Fruit fly (Drosophila melanogaster) S2 (cell line): ENCODE results near the gene CG18766.

Experiments used
- CG8478 ChIP-seq: fragments of >200 bp; optimal IDR thresholded peaks from 2 replicates; lab custom pipeline; 2018
- CTCF ChIP-seq, 2 experiments: fragments of >200 bp; optimal IDR thresholded peaks; 2 replicates each; lab custom pipeline; 2018

CG18766 gene

DNA sequence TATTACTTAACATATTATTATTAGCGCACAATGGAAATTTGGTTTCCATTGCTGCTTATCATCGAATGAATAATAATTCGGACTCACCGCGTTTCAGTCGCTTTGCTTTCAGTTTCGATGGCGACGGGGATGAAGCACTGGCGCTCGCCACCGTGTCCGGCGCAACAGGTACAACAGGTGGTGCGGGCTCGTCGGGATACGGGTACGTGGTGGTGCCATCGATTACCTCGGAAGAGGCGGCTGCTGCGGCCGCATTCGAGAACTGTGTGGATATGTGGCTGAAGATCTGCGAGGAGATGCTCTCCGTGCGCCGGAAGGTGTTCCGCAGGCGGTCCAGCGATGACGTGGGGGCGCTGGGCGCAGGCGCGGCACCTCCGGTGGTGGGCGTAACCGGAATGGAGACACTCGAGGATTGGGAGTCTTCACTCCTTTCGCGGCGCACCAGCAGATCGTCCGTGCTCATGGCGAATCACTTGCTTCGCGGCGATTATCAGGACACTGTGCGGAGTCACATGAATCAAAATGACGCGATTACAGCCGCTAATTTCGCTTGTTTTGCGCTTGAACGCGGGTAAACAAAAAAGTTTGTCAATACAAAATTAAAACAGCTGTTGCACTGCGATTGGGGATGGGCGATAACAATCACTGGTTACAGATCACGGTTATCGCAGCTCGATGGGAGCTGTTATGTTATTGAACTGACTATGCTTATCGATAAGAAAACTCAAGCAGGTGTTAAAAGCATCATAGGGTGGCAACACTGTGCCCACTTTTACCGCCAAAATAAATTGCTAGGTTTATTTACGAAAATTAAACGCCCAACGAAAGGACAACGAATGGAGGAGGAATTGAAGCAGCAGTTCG is 6.4 kb downstream of the CG18766 start, which contains the start of the genes CG31064 and PolA2:
CG31064 (minus strand) TSS at position 648 of the 864 bp plus-strand sequence.
PolA2 (plus strand) TSS at position 726 of the 864 bp plus-strand sequence.
- TF ChIP-seq CG8478 (no peak), CTCF (optimal IDR thresholded peaks at IDR 0.05; lab: Kevin White, UChicago) (peak; percentile 19 to 31)

dm6 chr3R:27237980-27238379 is 7.1 kb downstream of the CG18766 start:
- TF ChIP-seq CG8478 = no peak
- TF ChIP-seq CTCF (optimal IDR thresholded peaks at IDR 0.05; lab: Kevin White, UChicago) = no peak

dm6 chr3R:27233398-27233797 is 11.7 kb downstream of the CG18766 start, which contains the start of gene CG31068:
Gene CG31068, plus strand, starts transcription at chr3R:27233698.
- TF ChIP-seq CTCF (optimal IDR thresholded peaks at IDR 0.05; lab: Kevin White, UChicago) (no peak), CG8478 (no peak)

DNA sequence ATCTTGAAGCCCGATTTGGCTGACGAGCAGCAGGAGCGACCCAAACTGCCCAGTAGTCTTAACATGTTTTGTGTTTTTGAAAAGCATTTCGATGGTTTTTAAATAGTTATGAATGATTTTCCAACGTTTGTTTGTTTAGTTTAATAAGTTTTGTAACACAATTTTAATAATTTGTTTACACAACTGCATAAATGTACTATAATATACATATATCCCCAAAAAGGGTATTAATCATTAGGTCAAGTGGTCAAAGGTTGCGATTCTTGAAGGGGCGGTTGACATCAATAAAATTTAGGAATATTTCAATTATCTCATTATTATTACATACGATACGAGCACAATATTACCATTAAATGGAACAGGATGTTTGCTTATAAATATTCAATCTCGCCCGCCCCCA is 15.7 kb downstream of the CG18766 start, which contains the start of gene CG42814:
CG42814 (minus strand) TSS at position 101 of the 400 bp plus-strand sequence.
- TF ChIP-seq CTCF (optimal IDR thresholded peaks at IDR 0.05; lab: Kevin White, UChicago) (no peak), CG8478 (no peak)

DNA sequence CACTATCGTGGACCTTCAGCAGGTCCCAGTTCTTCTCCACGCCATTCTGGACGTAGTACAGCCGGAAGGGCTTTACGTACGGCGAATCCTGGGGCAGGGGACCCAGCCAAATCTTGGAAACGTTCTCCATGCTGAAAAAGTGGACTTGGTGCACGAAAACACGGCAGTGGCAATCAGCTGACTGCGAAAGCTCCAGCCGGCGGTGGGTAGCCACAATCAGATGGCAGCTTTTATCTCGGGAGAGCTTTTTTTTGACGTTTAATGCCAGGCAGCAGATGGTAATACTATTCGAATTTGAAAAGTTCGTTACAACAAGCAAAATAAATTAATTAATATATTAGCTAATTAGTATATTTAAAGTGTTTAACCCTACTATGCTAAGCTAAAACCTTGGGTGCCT is 16.7 kb downstream of the CG18766 start, which contains the start of gene CG42813:
CG42813 (minus strand) TSS at position 220 of the 400 bp plus-strand sequence.
- TF ChIP-seq CTCF (optimal IDR thresholded peaks at IDR 0.05; lab: Kevin White, UChicago) = no peak
- no peak for TF ChIP-seq CG8478

DNA sequence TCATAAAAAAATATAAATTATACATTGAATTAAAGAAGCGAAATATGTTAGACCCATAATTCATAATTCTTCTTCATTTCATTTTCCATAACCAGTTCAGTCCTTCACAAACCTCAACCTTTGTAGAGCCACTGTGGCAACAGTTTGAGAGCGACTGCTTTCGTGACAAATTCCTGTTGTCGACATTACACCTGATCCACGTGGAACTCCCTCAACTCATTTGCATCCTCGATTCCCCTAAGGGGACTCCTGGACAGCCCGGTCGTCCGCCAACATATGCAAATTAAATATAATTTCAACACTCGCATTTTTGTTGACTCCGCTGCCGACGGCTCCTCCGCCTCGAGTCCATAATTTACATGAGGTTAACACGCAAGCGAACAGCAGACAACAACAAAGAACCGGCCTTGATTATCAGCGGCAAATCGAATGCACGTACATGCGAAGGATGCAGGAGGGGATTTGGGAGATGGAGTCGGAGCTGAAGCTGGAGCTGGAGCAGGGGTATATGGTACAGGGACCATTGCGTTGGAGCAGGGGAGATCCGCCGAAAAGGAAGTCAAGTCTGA is 18.9 kb downstream of the CG18766 start:
- TF ChIP-seq CTCF (optimal IDR thresholded peaks at IDR 0.05; lab: Kevin White, UChicago) (no peak), CG8478 (no peak)

DNA sequence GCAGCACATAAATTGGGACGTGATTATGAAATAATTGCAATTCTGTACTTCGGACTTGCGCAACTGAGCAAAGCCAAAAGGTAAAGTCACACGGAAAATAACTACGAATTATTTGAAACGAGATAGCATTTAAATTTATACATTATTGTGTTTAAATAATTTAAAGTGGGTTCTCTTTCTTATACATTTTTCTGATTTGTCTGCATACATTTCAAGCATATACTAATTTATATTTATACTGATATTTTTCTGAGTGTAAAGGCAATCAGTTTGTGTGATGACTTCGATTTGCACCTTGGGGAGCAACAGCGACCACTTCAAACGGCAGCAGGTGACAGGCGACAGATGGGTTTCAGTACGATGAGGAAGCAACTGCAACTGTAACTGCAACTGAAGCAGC is 19.6 kb downstream of the CG18766 start:
- TF ChIP-seq CG8478 (no peak), CTCF (optimal IDR thresholded peaks at IDR 0.05; lab: Kevin White, UChicago) (no peak)

DNA sequence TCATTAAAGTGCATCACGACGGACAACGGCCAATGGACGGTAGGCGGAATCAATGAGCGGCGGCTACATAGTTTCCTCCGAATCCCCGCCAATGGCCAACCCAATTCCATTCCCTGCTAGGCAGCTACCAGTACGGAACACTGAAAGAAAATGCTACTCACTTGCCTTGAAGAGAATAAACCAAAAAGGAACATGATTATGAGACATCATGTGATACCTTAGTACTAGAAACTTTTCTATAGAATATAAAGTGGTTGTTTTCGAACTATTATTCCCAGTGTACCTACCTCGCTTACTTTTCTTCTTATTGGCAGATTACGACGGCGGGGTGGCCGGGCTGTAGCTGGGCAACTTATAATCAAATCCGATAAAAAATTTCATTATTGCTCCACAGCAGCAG is 20.3 kb downstream of the CG18766 start:
- TF ChIP-seq CG8478 (no peak), CTCF (optimal IDR thresholded peaks at IDR 0.05; lab: Kevin White, UChicago) (no peak)

DNA sequence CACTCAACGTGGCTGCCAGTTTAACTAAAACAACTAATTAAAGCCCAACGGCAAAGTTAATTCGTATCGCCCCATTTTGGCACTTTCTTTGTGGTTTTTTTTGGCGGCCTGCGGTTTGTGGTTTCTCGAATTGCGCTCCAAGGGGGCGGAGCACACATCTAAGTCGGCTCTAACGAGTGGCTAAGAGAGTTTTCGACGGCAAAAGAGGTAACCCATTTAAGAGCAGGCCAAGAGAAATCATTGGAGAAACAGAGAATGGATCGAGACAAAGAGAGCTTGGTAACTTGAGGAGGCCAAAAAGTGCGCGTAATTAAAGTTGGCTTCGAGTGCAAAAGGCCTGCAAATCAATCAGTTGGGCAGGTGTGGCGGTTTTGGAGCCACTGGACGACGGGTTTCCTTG is 22.0 kb downstream of the CG18766 start:
- TF ChIP-seq CTCF (optimal IDR thresholded peaks at IDR 0.05; lab: Kevin White, UChicago) = no peak
- TF ChIP-seq CG8478 = no peak

DNA sequence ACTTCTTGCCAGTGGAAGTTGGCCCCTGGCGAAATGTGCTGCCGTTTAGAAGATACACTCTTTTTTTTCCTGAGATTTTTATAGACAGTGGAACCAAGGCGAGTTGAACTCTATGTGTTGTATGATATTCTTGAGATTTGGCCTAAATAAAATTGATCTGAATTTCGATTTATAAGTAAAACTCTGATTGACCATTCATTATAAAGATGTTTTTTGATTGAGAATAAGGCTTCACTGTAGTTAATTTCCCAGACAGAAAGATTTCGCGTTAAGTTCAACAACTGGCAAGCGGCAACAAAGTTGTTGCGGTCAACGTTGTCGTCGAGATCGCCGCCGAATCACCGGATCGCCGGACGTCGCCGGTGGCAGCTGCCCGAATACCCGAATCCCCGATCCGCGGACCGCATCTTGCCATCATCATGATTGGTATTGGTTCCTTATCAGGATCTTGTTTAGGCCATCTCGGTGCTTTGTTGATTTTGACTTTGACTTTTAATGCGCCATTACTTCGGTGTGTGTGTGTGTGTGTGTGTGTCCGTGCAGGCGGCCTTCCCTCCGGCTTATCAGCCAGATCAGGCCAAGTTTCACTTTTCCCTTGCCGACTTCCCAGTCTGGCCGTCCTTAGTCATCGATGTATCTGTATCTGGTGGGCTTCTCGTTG is 22.9 kb downstream of the CG18766 start:
- TF ChIP-seq CTCF (optimal IDR thresholded peaks at IDR 0.05; lab: Kevin White, UChicago) = no peak
- TF ChIP-seq CG8478 = no peak

DNA sequence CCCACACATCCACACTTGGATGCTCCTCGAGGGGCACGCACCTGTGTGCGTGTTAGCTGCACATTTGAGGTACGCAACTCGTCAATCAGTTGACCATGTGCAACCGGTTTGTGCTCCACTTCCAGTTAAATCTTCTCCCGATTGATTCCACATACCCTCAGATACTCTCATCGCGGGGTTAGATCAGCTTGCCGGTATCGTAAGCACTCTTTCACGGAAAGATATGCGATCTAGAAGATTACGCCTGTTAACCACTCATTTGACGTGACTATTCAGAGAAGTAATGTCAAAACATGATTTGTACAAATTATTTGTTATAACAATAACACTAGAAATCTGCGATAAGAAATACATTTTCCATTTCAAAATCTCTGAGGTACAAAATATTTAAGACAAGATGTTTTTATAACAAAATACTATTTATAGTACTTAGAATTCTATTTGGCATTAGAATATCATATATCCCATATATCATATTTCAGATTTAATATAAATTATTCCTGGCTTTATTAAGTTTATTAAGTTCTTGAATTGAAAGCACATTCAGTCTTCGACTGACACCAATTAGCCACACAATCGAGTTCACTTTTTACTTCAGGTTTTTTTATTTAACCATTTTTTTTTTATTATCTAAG is 24.1 kb downstream of the CG18766 start:
- no peak for TF ChIP-seq CTCF (optimal IDR thresholded peaks at IDR 0.05; lab: Kevin White, UChicago)
- TF ChIP-seq CG8478 = no peak

- TF ChIP-seq CTCF (optimal IDR thresholded peaks at IDR 0.05; lab: Kevin White, UChicago) (no peak), CG8478 (no peak)
Measured at dm6 chr3R:27218814-27219213, 26.2 kb downstream of the CG18766 start.

DNA sequence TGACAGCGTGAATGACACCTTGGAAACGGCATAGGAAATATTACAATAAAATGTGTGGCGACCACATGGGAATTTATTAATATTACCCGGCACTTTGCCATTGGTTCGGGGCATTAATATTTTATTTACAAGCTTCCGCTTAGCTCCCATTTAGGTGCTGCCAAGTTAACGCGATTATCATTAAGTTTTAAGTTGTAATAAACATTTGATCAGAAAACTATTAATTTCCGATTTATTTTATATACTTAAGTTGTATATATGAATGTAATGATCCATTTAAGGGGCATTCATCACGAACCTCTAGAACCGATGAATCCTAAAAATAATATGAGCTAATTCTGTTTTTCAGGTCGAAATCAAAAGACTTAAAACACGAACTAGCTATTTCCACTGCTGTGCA is 26.8 kb downstream of the CG18766 start:
- no peak for TF ChIP-seq CTCF (optimal IDR thresholded peaks at IDR 0.05; lab: Kevin White, UChicago)
- TF ChIP-seq CG8478 = no peak

DNA sequence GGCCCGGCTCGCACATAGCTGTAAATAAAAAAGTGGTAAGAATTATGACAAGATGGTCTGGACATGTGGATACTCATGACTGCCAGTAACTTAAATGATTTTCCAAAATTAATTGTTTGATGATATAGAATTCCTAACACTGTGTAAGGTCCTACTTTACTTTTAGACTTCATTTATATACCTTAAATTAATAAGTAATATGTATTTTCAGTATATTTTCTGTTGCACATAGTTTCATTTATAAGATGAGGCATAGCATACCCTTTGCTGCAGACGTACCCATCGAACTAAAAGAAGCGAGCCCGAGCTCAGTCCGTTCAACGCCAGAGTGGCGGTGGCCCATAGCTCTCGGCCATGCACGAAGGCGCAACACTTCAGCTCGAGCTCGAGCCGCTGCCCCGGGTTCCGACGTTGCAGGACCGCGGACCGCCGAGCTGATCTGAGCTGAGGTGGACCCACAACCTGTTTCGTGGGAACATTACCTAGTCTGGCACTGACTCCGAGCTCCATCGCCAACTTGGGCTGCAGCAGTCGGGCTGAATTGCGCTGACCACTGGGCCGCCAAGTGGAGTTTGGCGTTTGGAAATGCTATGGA is 27.5 kb downstream of the CG18766 start:
- TF ChIP-seq CG8478 (no peak), CTCF (optimal IDR thresholded peaks at IDR 0.05; lab: Kevin White, UChicago) (no peak)

- TF ChIP-seq CTCF (optimal IDR thresholded peaks at IDR 0.05; lab: Kevin White, UChicago) (no peak), CG8478 (no peak)
Measured at dm6 chr3R:27214949-27215348, 30.1 kb downstream of the CG18766 start.
